Worm (Caenorhabditis elegans): Measurements from ENCODE around the gene unc-45.
A peak's percentile ranks its signal among the peaks of the same experiment; 100 is the strongest.

Gene unc-45

ce11 chrIII:513360-513759 lies 22.0 kb downstream of the unc-45 start:
- no peak for TF ChIP-seq madf-3 (GFP tag; IDR thresholded peaks at IDR 0.05)
- no peak for TF ChIP-seq T07F8.4 (tag; optimal IDR thresholded peaks at IDR 0.05)
- TF ChIP-seq F23B12.7 (tag; optimal IDR thresholded peaks at IDR 0.05; ENCODE audit: insufficient read depth): no peak
- peak; percentile 66 for TF ChIP-seq zfh-2 (GFP tag; conservative IDR thresholded peaks at IDR 0.05)

- TF ChIP-seq nhr-120 (GFP tag; IDR thresholded peaks at IDR 0.05): no peak
These were observed 32.6 kb downstream of the unc-45 start, which contains the start of gene T22F7.3 for ce11 chrIII:523944-524343. Gene T22F7.3 (minus strand): TSS chrIII:524044.

- TF ChIP-seq ama-1 (optimal IDR thresholded peaks at IDR 0.05) (no peak), ama-1 (GFP tag; optimal IDR thresholded peaks at IDR 0.05) (no peak), T26A5.8 (tag; optimal IDR thresholded peaks at IDR 0.05) (no peak), aptf-3 (GFP tag; IDR thresholded peaks at IDR 0.05) (no peak), zim-3 (tag; optimal IDR thresholded peaks at IDR 0.05) (no peak), cebp-1 (GFP tag; IDR thresholded peaks at IDR 0.05) (no peak), cebp-1 (tag; optimal IDR thresholded peaks at IDR 0.05) (no peak), hmg-20 (GFP tag; IDR thresholded peaks at IDR 0.05) (no peak), efl-1 (GFP tag; optimal IDR thresholded peaks at IDR 0.05) (no peak), attf-6 (GFP tag; IDR thresholded peaks at IDR 0.05) (no peak), unc-130 (GFP tag; optimal IDR thresholded peaks at IDR 0.05) (no peak), aptf-2 (GFP tag; conservative IDR thresholded peaks at IDR 0.05) (no peak), madf-10 (tag; optimal IDR thresholded peaks at IDR 0.05) (no peak)
These were observed 35.5 kb downstream of the unc-45 start, which contains the start of gene T22F7.4 for ce11 chrIII:526824-527223. Gene T22F7.4 (minus strand): TSS chrIII:526924.

- TF ChIP-seq lsy-27 (tag; optimal IDR thresholded peaks at IDR 0.05; ENCODE audit: borderline replicate concordance, insufficient read depth) (no peak), nhr-80 (tag; optimal IDR thresholded peaks at IDR 0.05) (peak; percentile 30)
These were observed 39.6 kb downstream of the unc-45 start for ce11 chrIII:530899-531298.

- TF ChIP-seq C06A6.2 (GFP tag; conservative IDR thresholded peaks at IDR 0.05) (no peak), hlh-12 (tag; optimal IDR thresholded peaks at IDR 0.05) (no peak), ets-4 (GFP tag; optimal IDR thresholded peaks at IDR 0.05) (no peak), madf-3 (GFP tag; IDR thresholded peaks at IDR 0.05) (no peak), attf-5 (GFP tag; optimal IDR thresholded peaks at IDR 0.05) (no peak), T07F8.4 (tag; optimal IDR thresholded peaks at IDR 0.05) (no peak), chd-7 (tag; optimal IDR thresholded peaks at IDR 0.05) (no peak), ceh-79 (tag; optimal IDR thresholded peaks at IDR 0.05) (no peak), atf-7 (tag; optimal IDR thresholded peaks at IDR 0.05) (no peak), tbx-9 (tag; optimal IDR thresholded peaks at IDR 0.05; ENCODE audit: borderline replicate concordance) (no peak)
These were observed 40.8 kb downstream of the unc-45 start for ce11 chrIII:532152-532551.

- TF ChIP-seq lin-26 (GFP tag; IDR thresholded peaks at IDR 0.05): peak; percentile 59; the same call in 1 of the 2 replicates
- no peak for TF ChIP-seq T26A5.8 (tag; optimal IDR thresholded peaks at IDR 0.05)
- TF ChIP-seq T07F8.4 (tag; optimal IDR thresholded peaks at IDR 0.05): peak; percentile 43
- TF ChIP-seq ceh-100 (GFP tag; IDR thresholded peaks at IDR 0.05): no peak
- TF ChIP-seq nfyb-1 (GFP tag; IDR thresholded peaks at IDR 0.05): 0 out of 2 replicates have a peak, but pooled peaks have one; percentile 51
- no peak for TF ChIP-seq lin-35 (GFP tag; optimal IDR thresholded peaks at IDR 0.05)
- TF ChIP-seq unc-130 (GFP tag; optimal IDR thresholded peaks at IDR 0.05): no peak
- TF ChIP-seq B0261.1 (tag; optimal IDR thresholded peaks at IDR 0.05): peak; percentile 78
- TF ChIP-seq aptf-2 (GFP tag; conservative IDR thresholded peaks at IDR 0.05): no peak
- TF ChIP-seq ets-4 (GFP tag; optimal IDR thresholded peaks at IDR 0.05): no peak
- peak; percentile 9 for TF ChIP-seq mxl-1 (tag; optimal IDR thresholded peaks at IDR 0.05)
- TF ChIP-seq snpc-1.1 (tag; optimal IDR thresholded peaks at IDR 0.05; ENCODE audit: insufficient read depth): peak; percentile 8
- peak; percentile 43; the same call in 1 of the 2 replicates for TF ChIP-seq ekl-4 (GFP tag; IDR thresholded peaks at IDR 0.05)
- no peak for TF ChIP-seq C17E4.6 (GFP tag; IDR thresholded peaks at IDR 0.05)
- TF ChIP-seq nhr-80 (tag; optimal IDR thresholded peaks at IDR 0.05): peak; percentile 93
- TF ChIP-seq xnd-1 (tag; optimal IDR thresholded peaks at IDR 0.05): no peak
- peak; percentile 32 for TF ChIP-seq snpc-1.3 (tag; optimal IDR thresholded peaks at IDR 0.05; ENCODE audit: insufficient read depth)
These were observed 44.1 kb downstream of the unc-45 start for ce11 chrIII:535266-536107.
